Fruit fly (Drosophila melanogaster) whole organism, adult: ENCODE results near the gene otu.

Experiments used
- CG11617 ChIP-seq: fragments of 200-800 bp; sonication (Bioruptor generic); optimal IDR thresholded peaks from 2 replicates; lab custom pipeline; 2017; ENCODE audit warnings: mild to moderate bottlenecking, missing biosample characterization, missing genetic modification reagents, missing genetic modification characterization
- CG12768 ChIP-seq: fragments of 200-800 bp; sonication (Bioruptor generic); optimal IDR thresholded peaks from 2 replicates; lab custom pipeline; 2017; ENCODE audit warnings: missing biosample characterization, missing genetic modification characterization, mild to moderate bottlenecking, moderate library complexity, missing genetic modification reagents
- CG14711 ChIP-seq: fragments of 200-800 bp; sonication (Bioruptor generic); optimal IDR thresholded peaks from 2 replicates; lab custom pipeline; 2018; ENCODE audit warnings: missing biosample characterization, mild to moderate bottlenecking, missing genetic modification characterization, moderate library complexity
- CG1620 ChIP-seq: fragments of 200-800 bp; sonication (Bioruptor generic); optimal IDR thresholded peaks from 2 replicates; lab custom pipeline; 2016; ENCODE audit warnings: missing biosample characterization, missing genetic modification characterization
- CG33017 ChIP-seq: fragments of 200-800 bp; sonication (Bioruptor generic); optimal IDR thresholded peaks from 2 replicates; lab custom pipeline; 2018; ENCODE audit warnings: missing biosample characterization, mild to moderate bottlenecking, missing genetic modification characterization, moderate library complexity
- CG5204 ChIP-seq: fragments of 200-800 bp; sonication (Bioruptor generic); optimal IDR thresholded peaks from 2 replicates; lab custom pipeline; 2016; ENCODE audit warnings: missing biosample characterization, missing genetic modification characterization
- CG7045 ChIP-seq: fragments of 200-800 bp; sonication (Bioruptor generic); optimal IDR thresholded peaks from 2 replicates; lab custom pipeline; 2017; ENCODE audit warnings: missing biosample characterization, mild to moderate bottlenecking, missing genetic modification characterization
- CG7101 ChIP-seq: fragments of 200-800 bp; sonication (Bioruptor generic); optimal IDR thresholded peaks from 2 replicates; lab custom pipeline; 2018; ENCODE audit warnings: missing biosample characterization, mild to moderate bottlenecking, missing genetic modification characterization, moderate library complexity
- Clk ChIP-seq: fragments of 200-800 bp; sonication (Bioruptor generic); optimal IDR thresholded peaks from 2 replicates; lab custom pipeline; 2017; ENCODE audit warnings: missing biosample characterization, missing genetic modification characterization
- Crg-1 ChIP-seq: fragments of 200-800 bp; sonication (Bioruptor generic); optimal IDR thresholded peaks from 2 replicates; lab custom pipeline; 2016; ENCODE audit warnings: missing biosample characterization, missing genetic modification characterization
- Hr96 ChIP-seq: fragments of 200-800 bp; sonication (Bioruptor generic); optimal IDR thresholded peaks from 2 replicates; lab custom pipeline; 2016; ENCODE audit warnings: missing biosample characterization, missing genetic modification characterization
- Mnt ChIP-seq: fragments of 200-800 bp; sonication (Bioruptor generic); optimal IDR thresholded peaks from 2 replicates; lab custom pipeline; 2016; ENCODE audit warnings: missing biosample characterization, mild to moderate bottlenecking, missing genetic modification characterization
- bab1 ChIP-seq: fragments of 200-800 bp; sonication (Bioruptor generic); optimal IDR thresholded peaks from 3 replicates; lab custom pipeline; 2019; ENCODE audit warnings: missing biosample characterization, mild to moderate bottlenecking, missing genetic modification characterization, moderate library complexity
- cic ChIP-seq: fragments of 200-800 bp; sonication (Bioruptor generic); optimal IDR thresholded peaks from 2 replicates; lab custom pipeline; 2017; ENCODE audit warnings: missing biosample characterization, mild to moderate bottlenecking, missing genetic modification characterization, moderate library complexity
- cnc ChIP-seq, 2 experiments: fragments of >200 bp; optimal IDR thresholded peaks; 2 replicates each; lab custom pipeline; 2017
- kay ChIP-seq: fragments of 200-800 bp; sonication (Bioruptor generic); peaks from one replicate; lab custom pipeline; 2016; ENCODE audit warnings: missing biosample characterization, missing genetic modification characterization, borderline replicate concordance
- ovo ChIP-seq: fragments of 200-800 bp; sonication (Bioruptor generic); optimal IDR thresholded peaks from 2 replicates; lab custom pipeline; 2016; ENCODE audit warnings: missing biosample characterization, missing genetic modification characterization
- pad ChIP-seq: fragments of 200-800 bp; sonication (Bioruptor generic); optimal IDR thresholded peaks from 3 replicates; lab custom pipeline; 2017; ENCODE audit warnings: missing biosample characterization, missing genetic modification characterization, mild to moderate bottlenecking, moderate library complexity, missing genetic modification reagents
- tj ChIP-seq: fragments of 200-800 bp; sonication (Bioruptor generic); optimal IDR thresholded peaks from 3 replicates; lab custom pipeline; 2017; ENCODE audit warnings: missing biosample characterization, mild to moderate bottlenecking, missing genetic modification characterization, moderate library complexity
- toe ChIP-seq: fragments of 200-800 bp; sonication (Bioruptor generic); optimal IDR thresholded peaks from 2 replicates; lab custom pipeline; 2016; ENCODE audit warnings: missing biosample characterization, missing genetic modification characterization

The otu gene

DNA sequence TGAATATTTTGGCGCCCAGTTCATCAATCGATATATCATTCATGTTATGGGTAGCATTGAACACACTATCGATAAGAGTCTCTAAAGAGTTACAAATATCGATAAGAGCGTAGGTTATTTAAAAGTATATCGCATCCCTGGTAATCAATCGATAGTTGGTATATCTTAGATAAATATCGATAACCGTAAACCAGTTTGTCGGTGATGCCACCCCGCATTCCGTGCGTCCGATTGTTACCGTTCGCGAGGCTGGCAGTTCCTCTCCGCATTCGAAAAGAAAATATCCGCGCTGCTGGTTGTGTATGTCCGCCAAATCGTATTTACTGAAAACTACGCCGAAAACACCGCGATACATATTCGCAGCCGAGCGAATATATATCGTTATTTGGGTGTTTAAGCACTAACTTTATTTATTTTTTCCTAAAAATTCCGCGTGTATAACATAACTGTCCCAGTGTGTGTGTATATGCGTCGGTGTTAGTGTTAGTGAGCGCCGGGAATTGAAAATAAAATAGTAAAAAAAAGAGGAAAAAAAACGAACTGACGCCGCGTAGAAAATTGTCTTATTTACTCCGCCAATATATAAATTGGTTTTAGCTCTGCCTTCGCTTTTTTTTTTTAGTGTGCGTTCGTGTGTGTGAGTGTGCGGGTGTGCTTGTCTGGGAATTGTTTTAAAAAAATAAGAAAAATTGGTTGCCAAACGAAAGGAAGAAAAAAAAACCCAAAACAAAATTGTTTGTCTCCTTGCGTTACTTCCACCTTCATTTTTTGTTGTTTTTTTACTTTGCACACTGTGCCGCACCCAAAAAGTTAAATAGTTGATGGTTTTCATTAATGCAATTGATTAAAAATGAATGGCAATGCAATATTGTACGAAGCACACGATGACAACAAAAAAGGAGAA, 28.0 kb upstream of the otu start, which contains the start of gene Nrg:
Gene Nrg, plus strand, starts transcription at position 253 of the 904 bp plus-strand sequence.
- peak; percentile 3 for TF ChIP-seq ovo (GFP tag; lab: Kevin White, UChicago)
- no peak for TF ChIP-seq CG14711 (tag; lab: Kevin White, UChicago)
- TF ChIP-seq kay (GFP tag; lab: Kevin White, UChicago), result no peak
- TF ChIP-seq CG5204 (GFP tag; lab: Kevin White, UChicago), result no peak
- TF ChIP-seq Clk (GFP tag; lab: Kevin White, UChicago), result no peak
- peak; percentile 11 for TF ChIP-seq cic (GFP tag; lab: Kevin White, UChicago)
- peak; percentile 40 for TF ChIP-seq Crg-1 (GFP tag; lab: Kevin White, UChicago)
- TF ChIP-seq Mnt (GFP tag; lab: Kevin White, UChicago), result peak; percentile 65
- TF ChIP-seq toe, result peak; percentile 3
- no peak for TF ChIP-seq CG7045
- no peak for TF ChIP-seq CG33017 (tag; lab: Kevin White, UChicago)
- TF ChIP-seq CG7101, result peak; percentile 17
- peak; percentile 21 for TF ChIP-seq tj
- TF ChIP-seq CG1620, result peak; percentile 44
- peak; percentile 14 for TF ChIP-seq CG12768
- TF ChIP-seq CG11617 (GFP tag; lab: Kevin White, UChicago), result peak; percentile 1
- peak; percentile 89 for TF ChIP-seq bab1 (GFP tag; lab: Kevin White, UChicago)
- TF ChIP-seq pad (GFP tag; lab: Kevin White, UChicago), result peak; percentile 39
- TF ChIP-seq Hr96, result no peak

DNA sequence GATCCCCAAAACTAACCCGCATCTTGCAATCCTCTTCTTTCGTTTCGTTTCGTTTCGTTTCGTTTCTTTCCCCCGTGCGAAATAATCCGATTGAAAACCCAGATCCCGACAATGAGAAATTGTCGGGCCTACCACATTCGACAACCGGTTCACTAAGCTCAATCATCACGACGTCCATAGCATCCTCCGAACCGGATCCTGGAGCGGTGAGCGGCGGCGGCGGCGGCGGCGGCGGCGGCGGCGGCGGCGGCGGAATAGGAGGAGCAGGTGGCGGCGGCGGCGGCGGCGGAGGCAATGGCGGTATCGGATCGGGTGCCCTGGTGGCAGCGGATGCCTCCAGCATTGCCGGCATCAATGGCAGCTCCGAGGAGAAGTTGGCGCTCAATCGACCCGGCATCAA, 22.9 kb upstream of the otu start:
- TF ChIP-seq cnc (optimal IDR thresholded peaks at IDR 0.05; lab: Kevin White, UChicago), result no peak
- no peak for TF ChIP-seq CG1620
- TF ChIP-seq kay (GFP tag; lab: Kevin White, UChicago), result no peak
- no peak for TF ChIP-seq pad (GFP tag; lab: Kevin White, UChicago)

- no peak for TF ChIP-seq Mnt (GFP tag; lab: Kevin White, UChicago)
- no peak for TF ChIP-seq CG12768
- TF ChIP-seq pad (GFP tag; lab: Kevin White, UChicago), result no peak
- peak; percentile 49 for TF ChIP-seq CG7101
- TF ChIP-seq toe, result no peak
- peak; percentile 23 for TF ChIP-seq CG7045
- no peak for TF ChIP-seq CG11617 (GFP tag; lab: Kevin White, UChicago)
- no peak for TF ChIP-seq Clk (GFP tag; lab: Kevin White, UChicago)
Measured at dm6 chrX:8510731-8511130, 21.4 kb upstream of the otu start.

DNA sequence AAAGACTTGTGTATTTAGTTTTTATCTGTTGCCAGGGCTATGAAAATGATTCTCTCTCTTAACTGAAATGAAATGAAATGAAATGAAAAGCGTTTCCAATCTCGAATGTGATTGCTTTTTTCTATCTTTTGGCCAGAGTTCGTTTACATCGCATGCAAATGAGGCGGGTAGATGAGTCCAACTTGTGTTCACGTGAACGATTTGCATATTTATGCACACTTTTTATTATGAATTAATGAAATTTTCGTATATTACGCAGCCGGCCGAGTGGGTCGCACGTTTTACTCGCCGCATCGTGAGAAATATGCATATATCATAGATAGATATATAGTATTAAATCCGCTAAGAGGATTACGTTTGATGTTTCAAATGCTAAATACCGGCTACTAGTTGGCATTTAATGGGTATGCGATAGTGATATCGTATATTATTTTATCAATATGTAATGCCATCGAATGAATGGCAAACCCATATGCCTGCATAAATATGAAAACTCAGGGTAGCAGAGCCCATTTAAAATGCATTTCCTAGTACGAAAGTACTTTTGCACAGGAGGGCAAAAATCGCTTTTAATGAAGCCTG, 15.8 kb upstream of the otu start:
- TF ChIP-seq CG7101, result no peak
- TF ChIP-seq Hr96, result no peak
- TF ChIP-seq CG1620, result no peak
- no peak for TF ChIP-seq kay (GFP tag; lab: Kevin White, UChicago)
- TF ChIP-seq CG12768, result no peak
- TF ChIP-seq CG11617 (GFP tag; lab: Kevin White, UChicago), result no peak
- TF ChIP-seq Crg-1 (GFP tag; lab: Kevin White, UChicago), result no peak
- TF ChIP-seq cnc (optimal IDR thresholded peaks at IDR 0.05; lab: Kevin White, UChicago), result no peak
- TF ChIP-seq pad (GFP tag; lab: Kevin White, UChicago), result no peak
- no peak for TF ChIP-seq toe
- no peak for TF ChIP-seq CG5204 (GFP tag; lab: Kevin White, UChicago)
- TF ChIP-seq cic (GFP tag; lab: Kevin White, UChicago), result no peak
- TF ChIP-seq CG14711 (tag; lab: Kevin White, UChicago), result no peak
- no peak for TF ChIP-seq tj
- TF ChIP-seq CG7045, result no peak
- no peak for TF ChIP-seq Mnt (GFP tag; lab: Kevin White, UChicago)

DNA sequence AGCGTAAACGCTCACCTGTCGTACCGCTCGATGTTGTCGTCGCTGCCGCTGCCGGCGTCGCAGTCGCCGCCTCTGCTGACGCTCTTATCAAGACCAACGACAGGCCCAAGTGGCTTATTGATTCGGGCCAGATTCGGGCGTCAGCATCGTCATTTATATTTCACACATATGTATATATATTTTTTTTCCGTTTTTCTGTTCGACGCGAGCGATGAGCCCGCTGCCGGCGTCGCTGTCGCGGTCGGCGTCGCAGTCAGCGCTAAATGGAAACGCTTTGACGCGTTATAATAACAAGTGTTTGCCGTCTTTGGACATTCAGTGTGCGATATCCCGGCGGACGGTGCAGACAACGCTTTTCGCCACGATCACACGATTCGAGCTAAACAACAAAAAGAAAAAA, 12.7 kb upstream of the otu start:
- no peak for TF ChIP-seq Clk (GFP tag; lab: Kevin White, UChicago)
- no peak for TF ChIP-seq bab1 (GFP tag; lab: Kevin White, UChicago)
- TF ChIP-seq cic (GFP tag; lab: Kevin White, UChicago), result peak; percentile 38

dm6 chrX:8501374-8501773, 12.0 kb upstream of the otu start:
- TF ChIP-seq kay (GFP tag; lab: Kevin White, UChicago), result no peak

DNA sequence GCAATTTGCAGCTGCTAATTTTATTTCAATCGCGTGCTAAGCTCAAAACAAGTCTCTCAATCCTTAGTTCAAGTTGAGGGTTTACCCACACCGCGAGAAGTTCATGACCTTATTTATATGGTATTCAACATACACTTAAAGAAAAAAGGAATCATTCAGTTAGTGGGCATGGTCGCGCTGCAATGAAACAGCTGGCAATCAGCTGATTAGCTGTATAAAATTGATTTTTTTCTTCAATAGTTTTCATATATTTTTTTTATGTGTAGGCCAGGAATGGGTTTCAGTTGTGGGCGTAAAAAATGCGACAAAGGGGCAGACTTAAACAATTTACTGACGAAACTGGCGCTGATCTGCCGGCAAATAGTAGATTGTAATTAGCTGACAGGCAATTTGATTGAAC, 9.8 kb upstream of the otu start:
- TF ChIP-seq Crg-1 (GFP tag; lab: Kevin White, UChicago) (no peak), ovo (GFP tag; lab: Kevin White, UChicago) (no peak), CG1620 (no peak), CG5204 (GFP tag; lab: Kevin White, UChicago) (no peak), tj (no peak), kay (GFP tag; lab: Kevin White, UChicago) (no peak), CG33017 (tag; lab: Kevin White, UChicago) (no peak), CG12768 (no peak)
